Fruit fly (Drosophila melanogaster) ovary, adult (tissue): ENCODE results near the gene Mcm3.
A peak's percentile ranks its signal among the peaks of the same experiment; 100 is the strongest.

Source experiments
- CG17801 ChIP-seq: fragments of 200-800 bp; optimal IDR thresholded peaks from 2 replicates; lab custom pipeline; 2019; ENCODE audit warnings: missing biosample characterization, mild to moderate bottlenecking, missing genetic modification characterization, moderate library complexity; ENCODE audit not compliant: partially characterized antibody

Gene Mcm3

dm6 chrX:5323636-5324035 lies at the start of gene Mcm3:
Gene Mcm3, plus strand, starts transcription at chrX:5323855.
- TF ChIP-seq CG17801 (GFP tag; lab: Kevin White, UChicago) = no peak

dm6 chrX:5285835-5286234 lies 37.8 kb upstream of the Mcm3 start:
- TF ChIP-seq CG17801 (GFP tag; lab: Kevin White, UChicago) = no peak

- TF ChIP-seq CG17801 (GFP tag; lab: Kevin White, UChicago) = no peak
Observed at dm6 chrX:5286513-5286912, 37.1 kb upstream of the Mcm3 start.

- no peak for TF ChIP-seq CG17801 (GFP tag; lab: Kevin White, UChicago)
Observed at dm6 chrX:5289692-5290091, 34.0 kb upstream of the Mcm3 start.

- TF ChIP-seq CG17801 (GFP tag; lab: Kevin White, UChicago) = no peak
Observed at dm6 chrX:5293141-5293540, 30.5 kb upstream of the Mcm3 start.

dm6 chrX:5295766-5296165 lies 27.9 kb upstream of the Mcm3 start, which contains the start of gene CG42749:
Gene CG42749, plus strand, starts transcription at chrX:5296066.
- TF ChIP-seq CG17801 (GFP tag; lab: Kevin White, UChicago) = no peak

dm6 chrX:5299957-5300356 lies 23.7 kb upstream of the Mcm3 start:
- TF ChIP-seq CG17801 (GFP tag; lab: Kevin White, UChicago) = no peak

dm6 chrX:5300623-5301283 lies 22.9 kb upstream of the Mcm3 start:
- TF ChIP-seq CG17801 (GFP tag; lab: Kevin White, UChicago) = no peak

- no peak for TF ChIP-seq CG17801 (GFP tag; lab: Kevin White, UChicago)
Observed at dm6 chrX:5305591-5305990, 18.1 kb upstream of the Mcm3 start, which contains the start of gene CG3323. Gene CG3323, minus strand, starts transcription at chrX:5305691.

- TF ChIP-seq CG17801 (GFP tag; lab: Kevin White, UChicago) = no peak
Observed at dm6 chrX:5307317-5307716, 16.3 kb upstream of the Mcm3 start, which contains the start of gene CG17764. Gene CG17764, minus strand, starts transcription at chrX:5307417.

dm6 chrX:5308963-5309362 lies 14.7 kb upstream of the Mcm3 start, which contains the start of the genes Cdk7 and snf:
Gene Cdk7, minus strand, starts transcription at chrX:5308983.
Gene snf, plus strand, starts transcription at chrX:5309242.
- TF ChIP-seq CG17801 (GFP tag; lab: Kevin White, UChicago) = peak; percentile 28

- TF ChIP-seq CG17801 (GFP tag; lab: Kevin White, UChicago) = peak; percentile 9
Observed at dm6 chrX:5311838-5312339, 11.8 kb upstream of the Mcm3 start, which contains the start of the genes TrxT and dhd. Gene TrxT, minus strand, starts transcription at chrX:5311888. Gene dhd, plus strand, starts transcription at chrX:5312171.

dm6 chrX:5312958-5313357 lies 10.7 kb upstream of the Mcm3 start, which contains the start of gene CG4198:
Gene CG4198, plus strand, starts transcription at chrX:5313258.
- no peak for TF ChIP-seq CG17801 (GFP tag; lab: Kevin White, UChicago)

dm6 chrX:5317170-5317569 lies 6.5 kb upstream of the Mcm3 start, which contains the start of the genes CG15930 and Sas10:
Gene CG15930, minus strand, starts transcription at chrX:5317295.
Gene Sas10, plus strand, starts transcription at chrX:5317409.
- no peak for TF ChIP-seq CG17801 (GFP tag; lab: Kevin White, UChicago)

dm6 chrX:5322459-5322883 lies 1.2 kb upstream of the Mcm3 start, which contains the start of gene Rnp4F:
Gene Rnp4F, minus strand, starts transcription at chrX:5322696.
- TF ChIP-seq CG17801 (GFP tag; lab: Kevin White, UChicago) = peak; percentile 49
